Worm (Caenorhabditis elegans) whole organism, dauer: ENCODE results near the gene F53B2.8.

Experiments used
- unc-62 ChIP-seq: sonication (generic microtip); optimal IDR thresholded peaks from 2 replicates; lab custom pipeline; 2017; ENCODE audit warnings: missing biosample characterization, missing genetic modification reagents, missing genetic modification characterization

The F53B2.8 gene

ce11 chrIV:12527217-12527616 lies at the start of gene F53B2.8:
Gene F53B2.8, minus strand, starts transcription at chrIV:12527396.
- TF ChIP-seq unc-62 (GFP tag; lab: Kevin White, UChicago): no peak

- no peak for TF ChIP-seq unc-62 (GFP tag; lab: Kevin White, UChicago)
These were observed 47.1 kb upstream of the F53B2.8 start for ce11 chrIV:12574265-12574664.

ce11 chrIV:12573068-12573467 lies 45.9 kb upstream of the F53B2.8 start, which contains the start of gene K08E7.5:
Gene K08E7.5, plus strand, starts transcription at chrIV:12573368.
- no peak for TF ChIP-seq unc-62 (GFP tag; lab: Kevin White, UChicago)

ce11 chrIV:12571047-12571446 lies 43.9 kb upstream of the F53B2.8 start, which contains the start of gene K08E7.4:
Gene K08E7.4, minus strand, starts transcription at chrIV:12571147.
- TF ChIP-seq unc-62 (GFP tag; lab: Kevin White, UChicago): no peak

- TF ChIP-seq unc-62 (GFP tag; lab: Kevin White, UChicago): no peak
These were observed 43.4 kb upstream of the F53B2.8 start for ce11 chrIV:12570546-12570945.

- no peak for TF ChIP-seq unc-62 (GFP tag; lab: Kevin White, UChicago)
These were observed 40.1 kb upstream of the F53B2.8 start, which contains the start of the genes hsb-1 and let-99 for ce11 chrIV:12567176-12567892. Gene hsb-1, minus strand, starts transcription at chrIV:12567226. Gene let-99, plus strand, starts transcription at chrIV:12567842.

ce11 chrIV:12565933-12566540 lies 38.8 kb upstream of the F53B2.8 start, which contains the start of gene eak-7:
Gene eak-7, minus strand, starts transcription at chrIV:12565983.
- no peak for TF ChIP-seq unc-62 (GFP tag; lab: Kevin White, UChicago)

- no peak for TF ChIP-seq unc-62 (GFP tag; lab: Kevin White, UChicago)
These were observed 33.4 kb upstream of the F53B2.8 start, which contains the start of gene snb-7 for ce11 chrIV:12560568-12560967. Gene snb-7, plus strand, starts transcription at chrIV:12560868.

ce11 chrIV:12558925-12559450 lies 31.8 kb upstream of the F53B2.8 start, which contains the start of the genes ZK795.2 and ZK795.3:
Gene ZK795.2, minus strand, starts transcription at chrIV:12558975.
Gene ZK795.3, plus strand, starts transcription at chrIV:12559365.
- no peak for TF ChIP-seq unc-62 (GFP tag; lab: Kevin White, UChicago)

ce11 chrIV:12551944-12552343 lies 24.7 kb upstream of the F53B2.8 start:
- TF ChIP-seq unc-62 (GFP tag; lab: Kevin White, UChicago): no peak

ce11 chrIV:12549014-12549413 lies 21.8 kb upstream of the F53B2.8 start:
- no peak for TF ChIP-seq unc-62 (GFP tag; lab: Kevin White, UChicago)

ce11 chrIV:12547824-12548223 lies 20.6 kb upstream of the F53B2.8 start, which contains the start of gene ipmk-1:
Gene ipmk-1, plus strand, starts transcription at chrIV:12548124.
- TF ChIP-seq unc-62 (GFP tag; lab: Kevin White, UChicago): no peak

- no peak for TF ChIP-seq unc-62 (GFP tag; lab: Kevin White, UChicago)
These were observed 18.7 kb upstream of the F53B2.8 start for ce11 chrIV:12545902-12546301.

- no peak for TF ChIP-seq unc-62 (GFP tag; lab: Kevin White, UChicago)
These were observed 18.2 kb upstream of the F53B2.8 start for ce11 chrIV:12545393-12545792.

- TF ChIP-seq unc-62 (GFP tag; lab: Kevin White, UChicago): no peak
These were observed 17.4 kb upstream of the F53B2.8 start for ce11 chrIV:12544624-12545023.

ce11 chrIV:12542011-12542410 lies 14.8 kb upstream of the F53B2.8 start, which contains the start of gene ham-1:
Gene ham-1, plus strand, starts transcription at chrIV:12542183.
- no peak for TF ChIP-seq unc-62 (GFP tag; lab: Kevin White, UChicago)
